Worm (Caenorhabditis elegans): Measurements from ENCODE around the gene faah-6.
A peak's percentile ranks its signal among the peaks of the same experiment; 100 is the strongest.

faah-6 gene

ce11 chrIII:11663400-11663799 lies 13.1 kb downstream of the faah-6 start (continued):
- TF ChIP-seq Y105C5A.15 (GFP tag; IDR thresholded peaks at IDR 0.05): no peak
- 0 out of 2 replicates have a peak, but pooled peaks have one; percentile 42 for TF ChIP-seq hmg-1.1 (GFP tag; IDR thresholded peaks at IDR 0.05)
- TF ChIP-seq ztf-11 (tag; optimal IDR thresholded peaks at IDR 0.05): no peak
- TF ChIP-seq fkh-10 (GFP tag; optimal IDR thresholded peaks at IDR 0.05): peak; percentile 20

- peak in 1 of 2 experiments; percentile 11 for TF ChIP-seq unc-62 (GFP tag; optimal IDR thresholded peaks at IDR 0.05 in 1 of 2)
- no peak for TF ChIP-seq unc-62 (tag; optimal IDR thresholded peaks at IDR 0.05)
- no peak for TF ChIP-seq D1046.2 (GFP tag; IDR thresholded peaks at IDR 0.05)
- TF ChIP-seq ceh-62 (tag; optimal IDR thresholded peaks at IDR 0.05): no peak
- peak; percentile 26 for TF ChIP-seq nhr-28 (tag; optimal IDR thresholded peaks at IDR 0.05)
- TF ChIP-seq dmd-9 (GFP tag; IDR thresholded peaks at IDR 0.05): no peak
- TF ChIP-seq F10B5.3 (tag; optimal IDR thresholded peaks at IDR 0.05): no peak
- no peak for TF ChIP-seq daf-8 (GFP tag; IDR thresholded peaks at IDR 0.05)
- TF ChIP-seq aha-1 (tag): peak; percentile 38
- no peak for TF ChIP-seq fos-1 (tag; optimal IDR thresholded peaks at IDR 0.05)
- no peak for TF ChIP-seq unc-39 (tag; optimal IDR thresholded peaks at IDR 0.05)
- no peak for TF ChIP-seq mdl-1 (tag; optimal IDR thresholded peaks at IDR 0.05)
These were observed 16.6 kb downstream of the faah-6 start for ce11 chrIII:11666819-11667218.

- TF ChIP-seq aha-1 (tag) (peak; percentile 84), mxl-2 (GFP tag; conservative IDR thresholded peaks at IDR 0.05) (no peak)
These were observed 18.8 kb downstream of the faah-6 start for ce11 chrIII:11669008-11669407.

- peak; percentile 95 for TF ChIP-seq aha-1 (tag)
- no peak for TF ChIP-seq nhr-102 (tag; optimal IDR thresholded peaks at IDR 0.05)
- TF ChIP-seq vab-7 (GFP tag; IDR thresholded peaks at IDR 0.05): no peak
- no peak for TF ChIP-seq daf-16 (GFP tag; optimal IDR thresholded peaks at IDR 0.05)
- no peak for TF ChIP-seq daf-16 (tag; optimal IDR thresholded peaks at IDR 0.05)
- TF ChIP-seq unc-62 (GFP tag; optimal IDR thresholded peaks at IDR 0.05 in 1 of 2): no peak
- TF ChIP-seq unc-62 (tag; optimal IDR thresholded peaks at IDR 0.05): no peak
- no peak for TF ChIP-seq hlh-30 (tag; optimal IDR thresholded peaks at IDR 0.05; ENCODE audit: insufficient read depth)
These were observed 30.3 kb downstream of the faah-6 start for ce11 chrIII:11680514-11680913.

ce11 chrIII:11681461-11682014 lies 31.3 kb downstream of the faah-6 start:
- TF ChIP-seq daf-12 (tag; optimal IDR thresholded peaks at IDR 0.05): no peak
- TF ChIP-seq ZK546.5 (tag; optimal IDR thresholded peaks at IDR 0.05): no peak
- no peak for TF ChIP-seq ceh-44 (GFP tag; IDR thresholded peaks at IDR 0.05)
- peak; percentile 68; the same call in 1 of the 2 replicates for TF ChIP-seq egl-43 (GFP tag; IDR thresholded peaks at IDR 0.05)
- TF ChIP-seq set-16 (GFP tag; IDR thresholded peaks at IDR 0.05): peak; percentile 37
- peak; percentile 67; the same call in 1 of the 2 replicates for TF ChIP-seq ZK337.2 (GFP tag; IDR thresholded peaks at IDR 0.05)
- no peak for TF ChIP-seq dpl-1 (GFP tag; optimal IDR thresholded peaks at IDR 0.05)

- TF ChIP-seq unc-62 (GFP tag; optimal IDR thresholded peaks at IDR 0.05 in 1 of 2) (peak in 1 of 2 experiments; percentile 5), unc-62 (tag; optimal IDR thresholded peaks at IDR 0.05) (no peak), nhr-25 (tag; optimal IDR thresholded peaks at IDR 0.05; ENCODE audit: borderline replicate concordance, insufficient read depth) (no peak), mes-2 (tag; optimal IDR thresholded peaks at IDR 0.05; ENCODE audit: poor library complexity, severe bottlenecking) (no peak), nhr-10 (tag; optimal IDR thresholded peaks at IDR 0.05) (no peak), set-16 (GFP tag; IDR thresholded peaks at IDR 0.05) (peak; percentile 88), nhr-6 (tag; optimal IDR thresholded peaks at IDR 0.05) (no peak), egl-43 (GFP tag; IDR thresholded peaks at IDR 0.05) (peak; percentile 32; the same call in 1 of the 2 replicates), unc-39 (tag; optimal IDR thresholded peaks at IDR 0.05) (no peak), daf-19 (GFP tag; conservative IDR thresholded peaks at IDR 0.05) (no peak), daf-16 (GFP tag; optimal IDR thresholded peaks at IDR 0.05) (no peak), daf-16 (tag; optimal IDR thresholded peaks at IDR 0.05) (no peak)
These were observed 32.8 kb downstream of the faah-6 start for ce11 chrIII:11683038-11683437.
